Fruit fly (Drosophila melanogaster) whole organism, wandering third instar larva: ENCODE measurements around the gene Sry-delta.

Source experiments
- Abd-B ChIP-seq: fragments of >200 bp; optimal IDR thresholded peaks from 2 replicates; lab custom pipeline; 2017; ENCODE audit warnings: missing biosample characterization, missing genetic modification characterization
- CG32264 ChIP-seq: fragments of 200-800 bp; sonication (Bioruptor generic); optimal IDR thresholded peaks from 2 replicates; lab custom pipeline; 2016; ENCODE audit warnings: missing biosample characterization, missing genetic modification characterization
- CG9705 ChIP-seq: fragments of 200-800 bp; sonication (Bioruptor generic); optimal IDR thresholded peaks from 2 replicates; lab custom pipeline; 2018; ENCODE audit warnings: missing biosample characterization, mild to moderate bottlenecking, missing genetic modification characterization
- Dif ChIP-seq: fragments of 200-275, 200-300 bp; sonication (Bioruptor generic); optimal IDR thresholded peaks from 2 replicates; lab custom pipeline; 2018; ENCODE audit warnings: missing biosample characterization, missing genetic modification characterization; ENCODE audit not compliant: partially characterized antibody
- GATAd ChIP-seq: sonication (Bioruptor generic); optimal IDR thresholded peaks from 2 replicates; lab custom pipeline; 2016; ENCODE audit warnings: missing biosample characterization, missing genetic modification characterization
- HLH106 ChIP-seq: fragments of 200-800 bp; optimal IDR thresholded peaks from 3 replicates; lab custom pipeline; 2019; ENCODE audit warnings: missing biosample characterization, mild to moderate bottlenecking, missing genetic modification characterization, moderate library complexity
- Hr78 ChIP-seq: fragments of >200 bp; optimal IDR thresholded peaks from 2 replicates; lab custom pipeline; 2017; ENCODE audit warnings: missing biosample characterization, missing genetic modification characterization
- Hr83 ChIP-seq: fragments of 200-300 bp; sonication (Bioruptor generic); optimal IDR thresholded peaks from 2 replicates; lab custom pipeline; 2016; ENCODE audit warnings: missing biosample characterization, mild to moderate bottlenecking, missing genetic modification characterization, moderate library complexity; ENCODE audit not compliant: poor library complexity, severe bottlenecking
- Jra ChIP-seq: sonication (Bioruptor generic); optimal IDR thresholded peaks from 2 replicates; lab custom pipeline; 2016; ENCODE audit warnings: missing biosample characterization, missing genetic modification characterization
- Mio ChIP-seq: sonication (Bioruptor generic); optimal IDR thresholded peaks from 2 replicates; lab custom pipeline; 2016; ENCODE audit warnings: missing biosample characterization, missing genetic modification characterization
- Myc ChIP-seq: fragments of >200 bp; optimal IDR thresholded peaks from 2 replicates; lab custom pipeline; 2017
- N ChIP-seq: fragments of >200 bp; optimal IDR thresholded peaks from 2 replicates; lab custom pipeline; 2018; ENCODE audit warnings: missing biosample characterization, missing external identifiers, missing genetic modification characterization
- OdsH ChIP-seq: fragments of 200-800 bp; sonication (Bioruptor generic); optimal IDR thresholded peaks from 2 replicates; lab custom pipeline; 2016; ENCODE audit warnings: missing biosample characterization, mild to moderate bottlenecking, missing genetic modification characterization
- Rel ChIP-seq, 2 experiments: fragments of 200-800 bp; sonication (Bioruptor generic) in 1 of 2; optimal IDR thresholded peaks; 2 replicates in 1 of 2; 3 replicates in 1 of 2; lab custom pipeline; 2016 to 2019; ENCODE audit warnings: mild to moderate bottlenecking in 2 of 2, missing biosample characterization in 2 of 2, missing genetic modification characterization in 2 of 2, moderate library complexity in 1 of 2
- Sp1 ChIP-seq: fragments of 200-800 bp; sonication (Bioruptor generic); optimal IDR thresholded peaks from 3 replicates; lab custom pipeline; 2019; ENCODE audit warnings: missing biosample characterization, mild to moderate bottlenecking, missing genetic modification characterization, moderate library complexity
- Vsx2 ChIP-seq: fragments of 200-300, 225-300 bp; sonication (Bioruptor generic); optimal IDR thresholded peaks from 2 replicates; lab custom pipeline; 2018; ENCODE audit warnings: missing biosample characterization, missing genetic modification characterization; ENCODE audit not compliant: partially characterized antibody
- br ChIP-seq: fragments of 200-800 bp; sonication (Bioruptor generic); optimal IDR thresholded peaks from 2 replicates; lab custom pipeline; 2016; ENCODE audit warnings: missing biosample characterization, missing genetic modification characterization
- brk ChIP-seq: fragments of 200-800 bp; sonication (Bioruptor generic); optimal IDR thresholded peaks from 2 replicates; lab custom pipeline; 2016; ENCODE audit warnings: missing biosample characterization, mild to moderate bottlenecking, missing genetic modification characterization
- dl ChIP-seq, 2 experiments: fragments of 175-275, 200-275 bp in 1 of 2; fragments of 200-275 bp in 1 of 2; sonication (Bioruptor generic); optimal IDR thresholded peaks; lab custom pipeline; 2018; ENCODE audit warnings: mild to moderate bottlenecking in 2 of 2, missing biosample characterization in 2 of 2, missing genetic modification characterization in 2 of 2, moderate library complexity in 2 of 2; ENCODE audit not compliant: partially characterized antibody in 2 of 2, insufficient read depth in 1 of 2
- dsf ChIP-seq: sonication (Bioruptor generic); optimal IDR thresholded peaks from 2 replicates; lab custom pipeline; 2016; ENCODE audit warnings: missing biosample characterization, missing genetic modification characterization, borderline replicate concordance
- ey ChIP-seq: fragments of 200-800 bp; sonication (Bioruptor generic); optimal IDR thresholded peaks from 2 replicates; lab custom pipeline; 2016; ENCODE audit warnings: missing biosample characterization, missing genetic modification characterization
- foxo ChIP-seq, 2 experiments: fragments of 200-800 bp; sonication (Bioruptor generic); optimal IDR thresholded peaks; 2 replicates in 1 of 2; 3 replicates in 1 of 2; lab custom pipeline; 2016 to 2017; ENCODE audit warnings: missing biosample characterization in 2 of 2, missing genetic modification characterization in 2 of 2
- fru ChIP-seq: fragments of 200-800 bp; sonication (Bioruptor generic); optimal IDR thresholded peaks from 3 replicates; lab custom pipeline; 2016; ENCODE audit warnings: missing biosample characterization, mild to moderate bottlenecking, missing genetic modification characterization
- h ChIP-seq: fragments of 200-800 bp; sonication (Bioruptor generic); optimal IDR thresholded peaks from 3 replicates; lab custom pipeline; 2016; ENCODE audit warnings: missing biosample characterization, mild to moderate bottlenecking, missing genetic modification characterization
- jim ChIP-seq: fragments of 175-275, 200-325 bp; sonication (Bioruptor generic); optimal IDR thresholded peaks from 2 replicates; lab custom pipeline; 2016; ENCODE audit warnings: missing biosample characterization, mild to moderate bottlenecking, missing genetic modification characterization
- lola ChIP-seq: fragments of >200 bp; optimal IDR thresholded peaks from 2 replicates; lab custom pipeline; 2017; ENCODE audit warnings: missing biosample characterization, missing genetic modification characterization
- pan ChIP-seq: fragments of >200 bp; optimal IDR thresholded peaks from 2 replicates; lab custom pipeline; 2017
- psq ChIP-seq: fragments of 200-800 bp; sonication (Bioruptor generic); optimal IDR thresholded peaks from 3 replicates; lab custom pipeline; 2017; ENCODE audit warnings: missing biosample characterization, mild to moderate bottlenecking, missing genetic modification characterization, moderate library complexity
- sage ChIP-seq: fragments of 200-800 bp; sonication (Bioruptor generic); optimal IDR thresholded peaks from 2 replicates; lab custom pipeline; 2016; ENCODE audit warnings: missing biosample characterization, mild to moderate bottlenecking, missing genetic modification characterization
- sv ChIP-seq: fragments of 200-800 bp; sonication (Bioruptor generic); optimal IDR thresholded peaks from 3 replicates; lab custom pipeline; 2016; ENCODE audit warnings: missing biosample characterization, missing genetic modification characterization
- tai ChIP-seq: sonication (Bioruptor generic); optimal IDR thresholded peaks from 2 replicates; lab custom pipeline; 2016; ENCODE audit warnings: missing biosample characterization, missing genetic modification characterization
- usp ChIP-seq: fragments of >200 bp; optimal IDR thresholded peaks from 2 replicates; lab custom pipeline; 2017; ENCODE audit warnings: missing biosample characterization, missing genetic modification characterization
- woc ChIP-seq: sonication (Bioruptor generic); optimal IDR thresholded peaks from 2 replicates; lab custom pipeline; 2016; ENCODE audit warnings: missing biosample characterization, mild to moderate bottlenecking, missing genetic modification characterization

The Sry-delta gene

dm6 chr3R:30050448-30050847, 7.3 kb downstream of the Sry-delta start:
- no peak for TF ChIP-seq CG32264 (GFP tag; lab: Kevin White, UChicago)
- no peak for TF ChIP-seq Jra (GFP tag; lab: Kevin White, UChicago)
- no peak for TF ChIP-seq tai (GFP tag; lab: Kevin White, UChicago)
- TF ChIP-seq lola (GFP tag; lab: Kevin White, UChicago), result no peak
- no peak for TF ChIP-seq usp (GFP tag; lab: Kevin White, UChicago)
- no peak for TF ChIP-seq Rel (GFP tag; optimal IDR thresholded peaks at IDR 0.05; lab: Kevin White, UChicago)
- TF ChIP-seq Rel (tag; optimal IDR thresholded peaks at IDR 0.05; lab: Kevin White, UChicago), result no peak
- TF ChIP-seq dl (GFP tag; optimal IDR thresholded peaks at IDR 0.05; lab: Kevin White, UChicago; ENCODE audit: insufficient read depth in 1 of 2, partially characterized antibody in 2 of 2), result no peak
- TF ChIP-seq fru (GFP tag; lab: Kevin White, UChicago), result no peak
- no peak for TF ChIP-seq OdsH (GFP tag; lab: Kevin White, UChicago)
- TF ChIP-seq, all 38 proteins: peak for 0

- TF ChIP-seq HLH106 (tag; lab: Kevin White, UChicago), result no peak
- no peak for TF ChIP-seq Jra (GFP tag; lab: Kevin White, UChicago)
- TF ChIP-seq fru (GFP tag; lab: Kevin White, UChicago), result no peak
- TF ChIP-seq Sp1, result no peak
- TF ChIP-seq dsf (GFP tag; lab: Kevin White, UChicago), result no peak
- no peak for TF ChIP-seq lola (GFP tag; lab: Kevin White, UChicago)
- no peak for TF ChIP-seq Rel (GFP tag; optimal IDR thresholded peaks at IDR 0.05; lab: Kevin White, UChicago)
- no peak for TF ChIP-seq Rel (tag; optimal IDR thresholded peaks at IDR 0.05; lab: Kevin White, UChicago)
- TF ChIP-seq sage (GFP tag; lab: Kevin White, UChicago), result no peak
- no peak for TF ChIP-seq sv
- TF ChIP-seq GATAd (GFP tag; lab: Kevin White, UChicago), result no peak
- no peak for TF ChIP-seq Abd-B (GFP tag; lab: Kevin White, UChicago)
- TF ChIP-seq Hr78 (GFP tag; lab: Kevin White, UChicago), result no peak
Observed at dm6 chr3R:30051933-30052332, 8.8 kb downstream of the Sry-delta start, which contains the start of gene CG15528. Gene CG15528 (minus strand): TSS chr3R:30052112.

DNA sequence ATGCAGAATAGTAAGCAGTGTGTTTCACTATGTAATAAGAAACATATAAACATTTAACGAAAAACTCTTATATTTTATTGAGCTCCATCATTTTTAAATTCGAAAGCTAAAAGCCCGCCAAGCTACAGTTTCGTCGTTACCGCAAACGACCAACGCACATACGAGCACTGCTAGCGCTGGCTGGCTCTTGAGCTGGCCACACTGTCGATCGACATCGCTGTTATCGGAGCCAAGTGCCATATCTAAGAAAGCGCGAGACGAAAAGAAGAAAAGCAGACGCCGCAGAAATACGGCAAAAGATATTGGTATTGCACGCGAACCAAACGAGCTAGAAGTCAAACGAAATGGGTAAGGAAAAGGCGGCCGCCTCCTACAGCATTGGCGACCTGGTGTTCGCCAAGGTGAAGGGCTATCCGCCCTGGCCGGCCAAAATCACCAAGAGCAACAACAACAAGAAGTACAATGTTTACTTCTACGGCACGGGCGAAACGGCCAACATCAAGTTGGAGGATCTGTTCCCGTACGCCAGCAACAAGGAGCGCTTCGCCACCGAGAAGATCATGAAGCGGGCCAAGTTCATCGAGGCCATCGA, 9.4 kb downstream of the Sry-delta start, which contains the start of gene Jasper:
Gene Jasper, plus strand, starts transcription at position 60 of the 592 bp plus-strand sequence.
- no peak for TF ChIP-seq psq (GFP tag; lab: Kevin White, UChicago)
- no peak for TF ChIP-seq ey (GFP tag; lab: Kevin White, UChicago)
- TF ChIP-seq Jra (GFP tag; lab: Kevin White, UChicago), result no peak
- TF ChIP-seq usp (GFP tag; lab: Kevin White, UChicago), result no peak
- TF ChIP-seq jim (GFP tag; lab: Kevin White, UChicago), result no peak
- no peak for TF ChIP-seq Hr83 (GFP tag; lab: Kevin White, UChicago)
- TF ChIP-seq Rel (GFP tag; optimal IDR thresholded peaks at IDR 0.05; lab: Kevin White, UChicago), result no peak
- peak; percentile 26 for TF ChIP-seq Rel (tag; optimal IDR thresholded peaks at IDR 0.05; lab: Kevin White, UChicago)
- peak; percentile 28 for TF ChIP-seq Myc (lab: Kevin White, UChicago)
- no peak for TF ChIP-seq h (GFP tag; lab: Kevin White, UChicago)
- TF ChIP-seq woc (GFP tag; lab: Kevin White, UChicago), result no peak
- peak; percentile 11 for TF ChIP-seq Dif (GFP tag; lab: Kevin White, UChicago)
- TF ChIP-seq br, result no peak
- no peak for TF ChIP-seq Abd-B (GFP tag; lab: Kevin White, UChicago)
- TF ChIP-seq pan (lab: Kevin White, UChicago), result no peak
- TF ChIP-seq brk (GFP tag; lab: Kevin White, UChicago), result no peak
- no peak for TF ChIP-seq CG9705
- no peak for TF ChIP-seq foxo (GFP tag; optimal IDR thresholded peaks at IDR 0.05; lab: Kevin White, UChicago)
- TF ChIP-seq Mio, result no peak
- peak; percentile 11 for TF ChIP-seq HLH106 (tag; lab: Kevin White, UChicago)
- no peak for TF ChIP-seq Hr78 (GFP tag; lab: Kevin White, UChicago)
- TF ChIP-seq Vsx2 (GFP tag; lab: Kevin White, UChicago), result no peak
- TF ChIP-seq fru (GFP tag; lab: Kevin White, UChicago), result no peak
- TF ChIP-seq Sp1, result peak; percentile 29
- no peak for TF ChIP-seq N (GFP tag; lab: Kevin White, UChicago)
